Fruit fly (Drosophila melanogaster): ENCODE measurements around the gene Egfrap.

DNA sequence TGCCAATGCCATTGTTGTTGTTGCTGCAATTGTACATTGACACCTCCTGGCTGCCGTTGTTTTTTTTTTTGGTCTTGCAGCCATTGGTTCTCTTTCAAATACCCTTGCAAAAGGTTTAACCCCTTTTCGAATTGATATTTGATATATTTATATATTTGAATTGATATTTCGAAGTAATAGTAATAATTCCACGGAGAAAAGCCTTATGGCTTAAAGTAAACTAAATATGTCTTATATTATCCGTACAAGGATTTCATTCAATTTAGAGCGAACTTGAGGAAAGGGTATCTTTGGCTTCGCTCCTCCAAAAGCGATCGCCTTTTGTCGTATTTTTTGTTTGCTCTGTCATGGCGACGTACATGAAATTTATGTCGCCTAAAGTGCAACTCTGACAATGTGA lies 8.9 kb downstream of the Egfrap start:
- TF ChIP-seq CG4318 (GFP tag; optimal IDR thresholded peaks at IDR 0.05) (no peak), Eip75B (GFP tag; optimal IDR thresholded peaks at IDR 0.05) (peak; percentile 7), Sox102F (GFP tag; optimal IDR thresholded peaks at IDR 0.05) (peak; percentile 11), net (GFP tag; optimal IDR thresholded peaks at IDR 0.05) (no peak), CG6854 (GFP tag; optimal IDR thresholded peaks at IDR 0.05) (no peak), OdsH (GFP tag; optimal IDR thresholded peaks at IDR 0.05) (peak; percentile 55), pdm3 (GFP tag; optimal IDR thresholded peaks at IDR 0.05) (peak; percentile 15), Lpt (GFP tag; optimal IDR thresholded peaks at IDR 0.05) (no peak)

Measured in whole organism, prepupa.